Fruit fly (Drosophila melanogaster): ENCODE measurements around the gene CG11658.

CG11658 gene

dm6 chr3L:11680298-11680697, 28.1 kb downstream of the CG11658 start, which contains the start of gene CG32085 (continued):
- TF ChIP-seq Chrac-16 (GFP tag; optimal IDR thresholded peaks at IDR 0.05) (no peak), zf30C (GFP tag; optimal IDR thresholded peaks at IDR 0.05) (no peak), CG11456 (GFP tag; IDR thresholded peaks at IDR 0.05) (peak; percentile 91), CG18599 (GFP tag; optimal IDR thresholded peaks at IDR 0.05) (peak; percentile 91), CG15269 (tag; optimal IDR thresholded peaks at IDR 0.05) (peak; percentile 42), exex (tag; optimal IDR thresholded peaks at IDR 0.05) (peak; percentile 6), HLH4C (GFP tag; IDR thresholded peaks at IDR 0.05; ENCODE audit: partially characterized antibody) (no peak), hkb (optimal IDR thresholded peaks at IDR 0.05) (no peak), hkb (GFP tag; IDR thresholded peaks at IDR 0.05) (peak; percentile 58), row (GFP tag; IDR thresholded peaks at IDR 0.05) (peak; percentile 74), CG8944 (GFP tag; optimal IDR thresholded peaks at IDR 0.05) (peak; percentile 61), cas (GFP tag; IDR thresholded peaks at IDR 0.05) (peak; percentile 70; the same call in 1 of the 2 replicates), CG18764 (GFP tag; optimal IDR thresholded peaks at IDR 0.05) (peak; percentile 33), aop (GFP tag; IDR thresholded peaks at IDR 0.05) (no peak), CG8924 (tag; optimal IDR thresholded peaks at IDR 0.05) (peak; percentile 35), Hey (tag; optimal IDR thresholded peaks at IDR 0.05) (peak; percentile 40), bsh (GFP tag; optimal IDR thresholded peaks at IDR 0.05) (no peak), Myb (GFP tag; optimal IDR thresholded peaks at IDR 0.05) (peak; percentile 53), pum (GFP tag; optimal IDR thresholded peaks at IDR 0.05) (peak; percentile 52), CG5245 (GFP tag; optimal IDR thresholded peaks at IDR 0.05) (peak; percentile 69), tx (GFP tag; optimal IDR thresholded peaks at IDR 0.05) (peak; percentile 62), yki (optimal IDR thresholded peaks at IDR 0.05) (no peak), Dfd (GFP tag; optimal IDR thresholded peaks at IDR 0.05) (no peak), CG7987 (GFP tag; optimal IDR thresholded peaks at IDR 0.05) (peak; percentile 50), CG3065 (GFP tag; optimal IDR thresholded peaks at IDR 0.05) (no peak), GATAe (GFP tag; conservative IDR thresholded peaks at IDR 0.05) (no peak), CG12155 (GFP tag; optimal IDR thresholded peaks at IDR 0.05) (peak; percentile 60), tio (GFP tag; optimal IDR thresholded peaks at IDR 0.05) (no peak), chif (GFP tag; optimal IDR thresholded peaks at IDR 0.05) (peak in 1 of 2 experiments; percentile 17), CG6765 (GFP tag; optimal IDR thresholded peaks at IDR 0.05) (peak; percentile 50), CG17328 (GFP tag; IDR thresholded peaks at IDR 0.05) (no peak), Side (GFP tag; optimal IDR thresholded peaks at IDR 0.05) (peak; percentile 24), CG7271 (tag; optimal IDR thresholded peaks at IDR 0.05) (no peak), CG6689 (GFP tag; IDR thresholded peaks at IDR 0.05) (0 out of 2 replicates have a peak, but pooled peaks have one; percentile 30), CG4820 (GFP tag; optimal IDR thresholded peaks at IDR 0.05) (peak; percentile 22), CG6683 (GFP tag; optimal IDR thresholded peaks at IDR 0.05) (peak; percentile 44), Ada2b (GFP tag; IDR thresholded peaks at IDR 0.05) (peak; percentile 60; the same call in 1 of the 2 replicates), sens (GFP tag) (peak; percentile 83), ro (GFP tag; IDR thresholded peaks at IDR 0.05) (no peak), D (optimal IDR thresholded peaks at IDR 0.05) (no peak), D (GFP tag; optimal IDR thresholded peaks at IDR 0.05) (no peak), CG8388 (GFP tag; optimal IDR thresholded peaks at IDR 0.05) (no peak), Deaf1 (tag; optimal IDR thresholded peaks at IDR 0.05) (peak; percentile 62), inv (GFP tag; IDR thresholded peaks at IDR 0.05; ENCODE audit: partially characterized antibody) (no peak; the same call in 1 of the 2 replicates), CG3847 (GFP tag; IDR thresholded peaks at IDR 0.05) (peak; percentile 56), ERR (GFP tag; optimal IDR thresholded peaks at IDR 0.05) (peak; percentile 28), Meics (GFP tag; optimal IDR thresholded peaks at IDR 0.05) (peak; percentile 76), gsb-n (tag; optimal IDR thresholded peaks at IDR 0.05) (no peak), CG17912 (GFP tag; optimal IDR thresholded peaks at IDR 0.05) (no peak), crol (GFP tag; IDR thresholded peaks at IDR 0.05) (peak; percentile 42; the same call in 1 of the 2 replicates), bab2 (GFP tag; optimal IDR thresholded peaks at IDR 0.05) (peak; percentile 33), CG8089 (GFP tag; optimal IDR thresholded peaks at IDR 0.05) (no peak)

Measured in whole organism, embryonic.